Worm (Caenorhabditis elegans) whole organism, late embryonic: ENCODE results near the gene srx-51.
"Not testable (repeated sequence)": the region's sequence is repeated elsewhere in the genome, so short reads cannot be mapped to it uniquely, and the experiment has no call there.

ENCODE experiments used
- F13H6.1 ChIP-seq: sonication (generic microtip); optimal IDR thresholded peaks from 2 replicates; lab custom pipeline; 2016; ENCODE audit warnings: missing genetic modification characterization, missing compliant biosample characterization
- K02D7.2 ChIP-seq: sonication (generic microtip); optimal IDR thresholded peaks from 2 replicates; lab custom pipeline; 2017; ENCODE audit warnings: mild to moderate bottlenecking, missing genetic modification characterization, missing compliant biosample characterization
- K09A11.1 ChIP-seq: sonication (generic microtip); optimal IDR thresholded peaks from 2 replicates; lab custom pipeline; 2017; ENCODE audit warnings: antibody characterized with exemption, mild to moderate bottlenecking, missing genetic modification characterization, missing compliant biosample characterization; ENCODE audit not compliant: insufficient read depth
- T23F11.4 ChIP-seq: fragments of 200-800 bp; sonication (Bioruptor generic); optimal IDR thresholded peaks from 2 replicates; lab custom pipeline; 2018; ENCODE audit warnings: mild to moderate bottlenecking, missing genetic modification characterization, missing compliant biosample characterization
- ceh-14 ChIP-seq: sonication (generic microtip); optimal IDR thresholded peaks from 2 replicates; lab custom pipeline; 2016; ENCODE audit warnings: missing genotype, missing genetic modification characterization, missing compliant biosample characterization
- ceh-18 ChIP-seq: sonication (generic microtip); optimal IDR thresholded peaks from 2 replicates; lab custom pipeline; 2016; ENCODE audit warnings: missing genetic modification characterization, missing compliant biosample characterization
- ceh-19 ChIP-seq: fragments of 200-800 bp; sonication (Bioruptor generic); optimal IDR thresholded peaks from 2 replicates; lab custom pipeline; 2018; ENCODE audit warnings: mild to moderate bottlenecking, missing genetic modification characterization, missing compliant biosample characterization
- ceh-24 ChIP-seq: sonication (generic microtip); optimal IDR thresholded peaks from 2 replicates; lab custom pipeline; 2016; ENCODE audit warnings: mild to moderate bottlenecking, missing genetic modification characterization, missing compliant biosample characterization
- ceh-31 ChIP-seq: sonication (generic microtip); optimal IDR thresholded peaks from 2 replicates; lab custom pipeline; 2016; ENCODE audit warnings: missing genetic modification characterization, missing compliant biosample characterization
- ceh-34 ChIP-seq: sonication (generic microtip); optimal IDR thresholded peaks from 2 replicates; lab custom pipeline; 2016; ENCODE audit warnings: mild to moderate bottlenecking, missing genetic modification characterization, missing compliant biosample characterization
- ceh-9 ChIP-seq: sonication (generic microtip); optimal IDR thresholded peaks from 2 replicates; lab custom pipeline; 2016; ENCODE audit warnings: mild to moderate bottlenecking, missing genetic modification characterization, inconsistent platforms, missing compliant biosample characterization
- elt-2 ChIP-seq: sonication (generic microtip); optimal IDR thresholded peaks from 2 replicates; lab custom pipeline; 2016; ENCODE audit warnings: missing genetic modification reagents, missing genetic modification characterization, missing compliant biosample characterization
- elt-4 ChIP-seq: sonication (generic microtip); optimal IDR thresholded peaks from 2 replicates; lab custom pipeline; 2016; ENCODE audit warnings: missing genetic modification characterization, missing compliant biosample characterization
- ets-4 ChIP-seq: sonication (generic microtip); optimal IDR thresholded peaks from 2 replicates; lab custom pipeline; 2016; ENCODE audit warnings: missing genetic modification characterization, missing compliant biosample characterization
- eyg-1 ChIP-seq: sonication (generic microtip); optimal IDR thresholded peaks from 2 replicates; lab custom pipeline; 2016; ENCODE audit warnings: missing genotype, missing genetic modification characterization, missing compliant biosample characterization
- fax-1 ChIP-seq: sonication (generic microtip); optimal IDR thresholded peaks from 2 replicates; lab custom pipeline; 2016; ENCODE audit warnings: missing genotype, missing genetic modification characterization, missing compliant biosample characterization
- fkh-6 ChIP-seq: sonication (generic microtip); optimal IDR thresholded peaks from 2 replicates; lab custom pipeline; 2016; ENCODE audit warnings: missing genetic modification characterization, missing compliant biosample characterization
- hlh-30 ChIP-seq: sonication (generic microtip); optimal IDR thresholded peaks from 2 replicates; lab custom pipeline; 2017; ENCODE audit warnings: antibody characterized with exemption, missing genetic modification characterization, missing compliant biosample characterization; ENCODE audit not compliant: insufficient read depth
- hlh-6 ChIP-seq: sonication (generic microtip); optimal IDR thresholded peaks from 2 replicates; lab custom pipeline; 2016; ENCODE audit warnings: missing genotype, missing genetic modification characterization, missing compliant biosample characterization
- lin-11 ChIP-seq: fragments of 200-800 bp; sonication (Bioruptor generic); optimal IDR thresholded peaks from 2 replicates; lab custom pipeline; 2018; ENCODE audit warnings: mild to moderate bottlenecking, missing genetic modification characterization, missing compliant biosample characterization
- mec-3 ChIP-seq: sonication (generic microtip); optimal IDR thresholded peaks from 2 replicates; lab custom pipeline; 2016; ENCODE audit warnings: borderline replicate concordance, missing genetic modification characterization, missing compliant biosample characterization
- nhr-11 ChIP-seq: fragments of 150-350 bp; optimal IDR thresholded peaks from 2 replicates; lab custom pipeline; 2014; ENCODE audit warnings: missing biosample characterization, missing genetic modification characterization
- odd-2 ChIP-seq: sonication (generic microtip); optimal IDR thresholded peaks from 2 replicates; lab custom pipeline; 2017; ENCODE audit warnings: antibody characterized with exemption, mild to moderate bottlenecking, missing genetic modification characterization, missing compliant biosample characterization
- pag-3 ChIP-seq: sonication (generic microtip); optimal IDR thresholded peaks from 2 replicates; lab custom pipeline; 2016; ENCODE audit warnings: missing compliant biosample characterization, missing genetic modification characterization, borderline replicate concordance
- pax-1 ChIP-seq: fragments of 150-350 bp; optimal IDR thresholded peaks from 2 replicates; lab custom pipeline; 2014; ENCODE audit warnings: missing biosample characterization, missing genetic modification characterization
- pha-2 ChIP-seq: sonication (generic microtip); optimal IDR thresholded peaks from 2 replicates; lab custom pipeline; 2017; ENCODE audit warnings: mild to moderate bottlenecking, missing genetic modification characterization, missing compliant biosample characterization
- pha-4 ChIP-seq: fragments of 150-350 bp; optimal IDR thresholded peaks from 2 replicates; lab custom pipeline; 2018; ENCODE audit warnings: missing biosample characterization, missing genetic modification reagents, missing genetic modification characterization
- pqm-1 ChIP-seq: sonication (generic microtip); optimal IDR thresholded peaks from 2 replicates; lab custom pipeline; 2016; ENCODE audit warnings: missing genetic modification characterization, missing compliant biosample characterization
- sox-4 ChIP-seq: sonication (generic microtip); optimal IDR thresholded peaks from 2 replicates; lab custom pipeline; 2017; ENCODE audit warnings: mild to moderate bottlenecking, missing genetic modification characterization, inconsistent platforms, missing compliant biosample characterization
- syd-9 ChIP-seq: sonication (generic microtip); optimal IDR thresholded peaks from 2 replicates; lab custom pipeline; 2016; ENCODE audit warnings: mild to moderate bottlenecking, missing genetic modification characterization, moderate library complexity, missing compliant biosample characterization
- tbx-2 ChIP-seq: sonication (generic microtip); optimal IDR thresholded peaks from 2 replicates; lab custom pipeline; 2016; ENCODE audit warnings: missing genetic modification characterization, missing compliant biosample characterization
- unc-42 ChIP-seq: sonication (generic microtip); optimal IDR thresholded peaks from 2 replicates; lab custom pipeline; 2016; ENCODE audit warnings: missing genotype, missing genetic modification characterization, missing compliant biosample characterization
- unc-55 ChIP-seq: sonication (generic microtip); optimal IDR thresholded peaks from 2 replicates; lab custom pipeline; 2017; ENCODE audit warnings: missing biosample characterization, missing genetic modification reagents, missing genetic modification characterization
- ztf-16 ChIP-seq: sonication (generic microtip); optimal IDR thresholded peaks from 2 replicates; lab custom pipeline; 2017; ENCODE audit warnings: missing genetic modification characterization, missing compliant biosample characterization

srx-51 gene

ce11 chrV:15315827-15316527 lies 34.3 kb downstream of the srx-51 start, which contains the start of the genes srt-22 and nhr-246:
srt-22 (minus strand) TSS chrV:15315927.
nhr-246 (plus strand) TSS chrV:15316477.
- TF ChIP-seq nhr-11 (tag; lab: Kevin White, UChicago) (no peak), fax-1 (tag; lab: Kevin White, UChicago) (no peak), ztf-16 (no peak), tbx-2 (tag; lab: Kevin White, UChicago) (no peak), pha-4 (no peak), ets-4 (tag; lab: Kevin White, UChicago) (no peak), hlh-30 (tag; lab: Kevin White, UChicago) (no peak), lin-11 (tag; lab: Kevin White, UChicago) (no peak), ceh-14 (tag; lab: Kevin White, UChicago) (no peak), ceh-24 (tag; lab: Kevin White, UChicago) (no peak), syd-9 (no peak), mec-3 (tag; lab: Kevin White, UChicago) (no peak), K02D7.2 (tag; lab: Kevin White, UChicago) (no peak), T23F11.4 (GFP tag; lab: Kevin White, UChicago) (no peak), ceh-9 (tag; lab: Kevin White, UChicago) (no peak), ceh-31 (tag; lab: Kevin White, UChicago) (no peak)
- TF ChIP-seq, all 69 proteins: peak for 0

ce11 chrV:15318638-15319037 lies 36.9 kb downstream of the srx-51 start, which contains the start of gene nhr-291:
nhr-291 (plus strand) TSS chrV:15318961.
- TF ChIP-seq pqm-1 (tag; lab: Kevin White, UChicago) (peak; percentile 40), elt-2 (tag; lab: Kevin White, UChicago) (peak; percentile 99), ets-4 (tag; lab: Kevin White, UChicago) (no peak)

ce11 chrV:15322653-15323052 lies 41.0 kb downstream of the srx-51 start, which contains the start of gene nhr-247:
nhr-247 (plus strand) TSS chrV:15322982.
- not testable (repeated sequence) for TF ChIP-seq pax-1, ceh-9, eyg-1 (tag; lab: Kevin White, UChicago)
- TF ChIP-seq, all 69 proteins: peak for 0; not testable (repeated sequence) for 69

DNA sequence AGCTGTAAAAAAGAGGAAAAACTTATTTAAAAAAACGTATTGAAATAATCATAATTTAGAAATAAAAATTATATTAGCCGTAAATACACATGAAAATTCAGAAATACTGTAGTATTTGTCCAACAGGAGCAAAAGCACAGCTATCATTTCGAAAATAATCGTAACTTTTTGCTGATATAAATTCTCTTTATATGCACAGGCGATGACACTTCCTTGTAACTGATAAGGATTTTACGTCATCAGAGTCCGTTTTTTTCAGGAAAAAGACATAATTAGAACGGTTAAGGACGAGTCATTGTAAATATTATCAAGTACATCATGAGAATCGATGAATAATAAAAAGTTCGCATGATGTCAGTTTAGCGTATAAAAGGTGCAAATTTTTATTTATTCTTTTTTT lies 41.7 kb downstream of the srx-51 start:
- TF ChIP-seq fkh-6 (tag; lab: Kevin White, UChicago) (no peak), elt-2 (tag; lab: Kevin White, UChicago) (peak; percentile 85)

DNA sequence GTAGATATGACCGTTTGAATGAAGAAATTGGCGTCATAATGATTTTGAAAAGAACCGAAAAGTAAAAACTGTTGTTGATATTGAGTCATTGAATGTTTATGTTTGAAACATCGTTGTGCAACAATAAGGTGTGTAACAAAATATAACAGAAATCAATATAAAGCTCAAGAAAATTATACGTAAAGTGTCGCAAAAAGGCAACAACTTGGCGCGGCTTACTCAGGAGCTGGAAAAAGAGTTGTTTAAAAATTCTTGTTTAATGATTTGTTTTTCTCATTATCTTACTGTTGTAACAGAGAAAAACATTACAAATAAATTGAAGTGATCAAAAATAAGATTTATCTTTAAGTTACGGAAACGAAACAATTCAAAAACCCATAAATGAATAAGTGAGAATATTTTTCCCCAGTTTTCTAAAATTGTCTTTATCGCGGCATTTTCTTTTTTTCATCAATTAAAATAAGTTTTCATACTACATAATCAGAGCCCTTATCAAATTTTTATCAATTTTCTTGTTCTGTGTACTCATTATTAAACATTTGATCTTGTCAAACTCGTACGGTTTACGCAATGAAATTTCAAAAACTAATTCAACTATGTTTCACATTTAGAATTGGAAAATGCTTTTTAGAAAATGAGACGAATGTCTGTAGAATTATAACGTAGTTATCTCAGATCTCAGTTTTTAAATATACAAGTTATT lies 46.2 kb downstream of the srx-51 start, which contains the start of gene ZK1037.6:
ZK1037.6 (minus strand) TSS at position 51 of the 703 bp plus-strand sequence.
- TF ChIP-seq unc-55 (GFP tag; lab: Kevin White, UChicago) = no peak
- no peak for TF ChIP-seq pqm-1 (tag; lab: Kevin White, UChicago)
- no peak for TF ChIP-seq sox-4 (tag; lab: Kevin White, UChicago)
- TF ChIP-seq odd-2 (tag; lab: Kevin White, UChicago) = no peak
- no peak for TF ChIP-seq ceh-19 (GFP tag; lab: Kevin White, UChicago)
- TF ChIP-seq hlh-6 (tag; lab: Kevin White, UChicago) = no peak
- TF ChIP-seq ceh-18 (tag; lab: Kevin White, UChicago) = no peak
- TF ChIP-seq F13H6.1 = no peak
- TF ChIP-seq eyg-1 (tag; lab: Kevin White, UChicago) = no peak
- TF ChIP-seq ceh-34 = no peak
- TF ChIP-seq tbx-2 (tag; lab: Kevin White, UChicago) = no peak
- no peak for TF ChIP-seq K09A11.1 (tag; lab: Kevin White, UChicago)
- TF ChIP-seq ztf-16 = no peak
- TF ChIP-seq unc-42 = no peak
- no peak for TF ChIP-seq elt-4 (tag; lab: Kevin White, UChicago)
- no peak for TF ChIP-seq pha-2
- no peak for TF ChIP-seq pag-3 (tag; lab: Kevin White, UChicago)
